Worm (Caenorhabditis elegans) whole organism, L1 larva: ENCODE measurements around the gene T19C9.10.

Source experiments
- C34B4.2 ChIP-seq: sonication (generic microtip); optimal IDR thresholded peaks from 2 replicates; lab custom pipeline; 2017; ENCODE audit warnings: mild to moderate bottlenecking, missing genetic modification characterization, missing compliant biosample characterization
- ceh-82 ChIP-seq, 3 experiments: fragments of 150-350 bp in 1 of 3; sonication (generic microtip) in 2 of 3; optimal IDR thresholded peaks; 2 replicates each; lab custom pipeline; 2014 to 2017; ENCODE audit warnings: missing biosample characterization in 3 of 3, missing genetic modification characterization in 3 of 3
- jun-1 ChIP-seq: fragments of 150-350 bp; optimal IDR thresholded peaks from 2 replicates; lab custom pipeline; 2014; ENCODE audit warnings: missing biosample characterization, missing genetic modification reagents, missing genetic modification characterization
- nhr-237 ChIP-seq: fragments of 150-350 bp; optimal IDR thresholded peaks from 2 replicates; lab custom pipeline; 2014; ENCODE audit warnings: missing biosample characterization, missing genetic modification characterization
- tlp-1 ChIP-seq: fragments of 150-350 bp; optimal IDR thresholded peaks from 2 replicates; lab custom pipeline; 2014; ENCODE audit warnings: missing biosample characterization, missing genetic modification characterization

DNA sequence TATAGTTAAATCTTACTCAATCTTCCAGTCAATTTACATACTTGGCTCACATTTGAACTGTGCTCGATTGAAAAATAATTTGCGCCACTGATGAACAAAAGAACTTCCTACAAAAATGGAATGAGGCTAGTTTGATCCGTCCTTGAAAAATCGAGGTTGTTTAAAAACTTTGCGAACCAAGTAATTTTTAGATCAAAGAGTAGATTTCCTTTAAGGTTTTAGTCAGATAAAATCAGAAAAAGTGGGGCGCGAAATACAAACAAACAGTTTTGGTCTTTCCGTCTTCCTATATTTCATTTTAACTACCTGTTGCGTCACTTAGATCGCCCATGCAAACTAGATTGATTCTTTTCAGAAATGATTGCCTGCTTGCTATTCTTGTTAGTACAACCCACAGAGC, 34.5 kb upstream of the T19C9.10 start, which contains the start of gene Y68A4A.10:
- TF ChIP-seq nhr-237 (tag; lab: Kevin White, UChicago) = no peak
- no peak for TF ChIP-seq jun-1 (tag; lab: Kevin White, UChicago)
- no peak for TF ChIP-seq tlp-1
- TF ChIP-seq ceh-82 (tag; optimal IDR thresholded peaks at IDR 0.05; lab: Kevin White, UChicago) = no peak
- TF ChIP-seq C34B4.2 = no peak
